Fruit fly (Drosophila melanogaster): ENCODE measurements around the gene Sry-delta.

- TF ChIP-seq ss (GFP tag; optimal IDR thresholded peaks at IDR 0.05) (no peak), Ets21C (GFP tag; optimal IDR thresholded peaks at IDR 0.05) (no peak), CG16779 (tag; optimal IDR thresholded peaks at IDR 0.05) (no peak)
Measured at dm6 chr3R:30038628-30039027, 4.5 kb upstream of the Sry-delta start, which contains the start of gene janB.

All from whole organism, prepupa.